Worm (Caenorhabditis elegans) whole organism, L2 larva: Measurements from ENCODE around the gene C49C3.10.

Experiments
- ceh-82 ChIP-seq: fragments of 150-350 bp; optimal IDR thresholded peaks from 2 replicates; lab custom pipeline; 2014; ENCODE audit warnings: missing biosample characterization, missing genetic modification characterization
- fos-1 ChIP-seq: fragments of 150-350 bp; optimal IDR thresholded peaks from 2 replicates; lab custom pipeline; 2014; ENCODE audit warnings: missing biosample characterization, missing genetic modification characterization
- nhr-11 ChIP-seq: fragments of 150-350 bp; optimal IDR thresholded peaks from 2 replicates; lab custom pipeline; 2014; ENCODE audit warnings: missing biosample characterization, missing genetic modification characterization
- nhr-12 ChIP-seq: fragments of 150-350 bp; optimal IDR thresholded peaks from 2 replicates; lab custom pipeline; 2014; ENCODE audit warnings: missing biosample characterization, missing genetic modification characterization
- nhr-129 ChIP-seq: fragments of 150-350 bp; optimal IDR thresholded peaks from 2 replicates; lab custom pipeline; 2014; ENCODE audit warnings: missing biosample characterization, missing genetic modification characterization
- nhr-237 ChIP-seq: fragments of 150-350 bp; optimal IDR thresholded peaks from 2 replicates; lab custom pipeline; 2014; ENCODE audit warnings: missing biosample characterization, missing genetic modification characterization
- snpc-4 ChIP-seq: fragments of 150-350 bp; optimal IDR thresholded peaks from 2 replicates; lab custom pipeline; 2014; ENCODE audit warnings: missing biosample characterization, missing genetic modification characterization
- unc-55 ChIP-seq: fragments of 150-350 bp; sonication (generic microtip); optimal IDR thresholded peaks from 3 replicates; lab custom pipeline; 2014; ENCODE audit warnings: missing biosample characterization, missing genetic modification reagents, missing genetic modification characterization

Gene C49C3.10

ce11 chrIV:17292350-17292749, 46.4 kb downstream of the C49C3.10 start:
- TF ChIP-seq nhr-129: peak; percentile 43
- peak; percentile 23 for TF ChIP-seq fos-1 (tag; lab: Kevin White, UChicago)
- no peak for TF ChIP-seq nhr-12

- TF ChIP-seq unc-55 (GFP tag; lab: Kevin White, UChicago): peak; percentile 4
- no peak for TF ChIP-seq ceh-82 (tag; lab: Kevin White, UChicago)
Observed at ce11 chrIV:17291629-17292199, 47.1 kb downstream of the C49C3.10 start, which contains the start of the genes T28F3.11 and slc-17.4. T28F3.11 (minus strand) TSS chrIV:17291679. slc-17.4 (minus strand) TSS chrIV:17291733.

ce11 chrIV:17287908-17288675, 50.7 kb downstream of the C49C3.10 start, which contains the start of gene zipt-7.1:
zipt-7.1 (minus strand) TSS chrIV:17288139.
- no peak for TF ChIP-seq snpc-4 (tag; lab: Kevin White, UChicago)
- TF ChIP-seq nhr-11: no peak
- TF ChIP-seq nhr-237 (tag; lab: Kevin White, UChicago): no peak
- peak; percentile 55 for TF ChIP-seq nhr-129
